Worm (Caenorhabditis elegans) whole organism, young adult: Measurements from ENCODE around the gene rfc-3.

ENCODE experiments used
- C17E4.6 ChIP-seq: fragments of 200-800 bp; sonication (Bioruptor generic); IDR thresholded peaks from 2 replicates; pipeline ENCODE4 v1.3.6; 2022; ENCODE audit warnings: missing genetic modification reagents, missing genetic modification characterization, missing compliant biosample characterization
- ama-1 ChIP-seq, 3 experiments: fragments of 150-350 bp in 1 of 3; sonication (generic microtip) in 2 of 3; optimal IDR thresholded peaks; 2 replicates each; lab custom pipeline; 2014 to 2018; ENCODE audit warnings: missing biosample characterization in 2 of 3, missing genetic modification characterization in 2 of 3, missing genetic modification reagents in 2 of 3
- aptf-3 ChIP-seq: fragments of 200-800 bp; sonication (Bioruptor generic); IDR thresholded peaks from 2 replicates; pipeline ENCODE4 v1.3.6; 2022; ENCODE audit warnings: missing genetic modification characterization, missing compliant biosample characterization
- bed-2 ChIP-seq: fragments of 200-800 bp; sonication (Bioruptor generic); IDR thresholded peaks from 2 replicates; pipeline ENCODE4 v1.3.6; 2022; ENCODE audit warnings: missing genetic modification reagents, missing genetic modification characterization, missing compliant biosample characterization
- hmg-1.2 ChIP-seq: fragments of 200-800 bp; sonication (Bioruptor generic); IDR thresholded peaks from 2 replicates; pipeline ENCODE4 v1.3.6; 2022; ENCODE audit warnings: missing genetic modification reagents, missing genetic modification characterization, missing compliant biosample characterization
- nhr-27 ChIP-seq: fragments of 200-800 bp; sonication (Bioruptor generic); optimal IDR thresholded peaks from 2 replicates; lab custom pipeline; 2018; ENCODE audit warnings: mild to moderate bottlenecking, missing genetic modification characterization, moderate library complexity, missing compliant biosample characterization
- pha-4 ChIP-seq: fragments of 150-350 bp; sonication (generic microtip); optimal IDR thresholded peaks from 2 replicates; lab custom pipeline; 2014; ENCODE audit warnings: missing biosample characterization, missing genetic modification reagents, missing genetic modification characterization
- unc-62 ChIP-seq: fragments of 150-350 bp; optimal IDR thresholded peaks from 2 replicates; lab custom pipeline; 2014; ENCODE audit warnings: missing biosample characterization, missing genetic modification reagents, missing genetic modification characterization
- zim-3 ChIP-seq: sonication (generic microtip); optimal IDR thresholded peaks from 2 replicates; lab custom pipeline; 2017; ENCODE audit warnings: mild to moderate bottlenecking, missing genetic modification characterization, moderate library complexity, missing compliant biosample characterization
- ztf-18 ChIP-seq: sonication (generic microtip); optimal IDR thresholded peaks from 2 replicates; lab custom pipeline; 2016; ENCODE audit warnings: missing genotype, mild to moderate bottlenecking, missing genetic modification characterization, missing compliant biosample characterization

DNA sequence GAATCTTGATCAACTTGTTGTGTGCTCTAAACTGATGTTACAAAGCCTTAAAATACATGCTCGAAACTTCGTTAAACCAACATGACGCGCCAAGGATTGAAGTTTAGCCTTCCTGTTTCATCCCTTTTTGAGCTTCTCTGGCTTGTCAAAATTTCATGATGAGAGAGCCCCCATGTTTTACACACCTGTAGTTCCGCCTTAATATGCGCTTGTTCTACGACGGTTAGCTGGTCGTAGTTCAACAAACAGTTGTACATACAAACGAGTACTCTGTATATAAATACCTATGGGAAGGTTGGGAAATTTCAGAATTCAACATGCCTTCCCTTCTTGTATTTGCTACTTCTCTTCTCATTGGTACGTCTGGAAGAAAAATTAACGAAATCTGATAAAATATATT, 27.1 kb upstream of the rfc-3 start, which contains the start of gene scl-6:
- TF ChIP-seq nhr-27 (tag; lab: Kevin White, UChicago) (no peak), ztf-18 (tag; lab: Kevin White, UChicago) (no peak), zim-3 (tag; lab: Kevin White, UChicago) (no peak), aptf-3 (GFP tag; lab: Robert Waterston, UW) (no peak), unc-62 (no peak), C17E4.6 (GFP tag; lab: Robert Waterston, UW) (no peak), ama-1 (optimal IDR thresholded peaks at IDR 0.05; lab: Kevin White, UChicago) (no peak), ama-1 (GFP tag; optimal IDR thresholded peaks at IDR 0.05; lab: Kevin White, UChicago) (no peak), bed-2 (no peak), hmg-1.2 (GFP tag; lab: Robert Waterston, UW) (no peak), pha-4 (no peak)
